Worm (Caenorhabditis elegans) whole organism, early embryonic: Measurements from ENCODE around the gene F54F12.2.

Experiments
- F13C5.2 ChIP-seq: sonication (generic microtip); optimal IDR thresholded peaks from 2 replicates; lab custom pipeline; 2017; ENCODE audit warnings: mild to moderate bottlenecking, missing genetic modification characterization, inconsistent platforms, missing compliant biosample characterization
- ama-1 ChIP-seq: fragments of 150-350 bp; optimal IDR thresholded peaks from 2 replicates; lab custom pipeline; 2014
- ceh-36 ChIP-seq: sonication (generic microtip); optimal IDR thresholded peaks from 2 replicates; lab custom pipeline; 2016; ENCODE audit warnings: missing genetic modification characterization, inconsistent platforms, missing compliant biosample characterization
- ets-7 ChIP-seq: sonication (generic microtip); optimal IDR thresholded peaks from 2 replicates; lab custom pipeline; 2016; ENCODE audit warnings: missing genotype, missing genetic modification characterization, missing compliant biosample characterization
- hmbx-1 ChIP-seq: sonication (generic microtip); optimal IDR thresholded peaks from 2 replicates; lab custom pipeline; 2016; ENCODE audit warnings: mild to moderate bottlenecking, missing genetic modification characterization, missing compliant biosample characterization
- scrt-1 ChIP-seq: fragments of 200-800 bp; sonication (Bioruptor generic); IDR thresholded peaks from 2 replicates; pipeline ENCODE4 v1.3.6; 2022; ENCODE audit warnings: missing genetic modification characterization, missing compliant biosample characterization
- sea-1 ChIP-seq: fragments of 200-800 bp; sonication (Bioruptor generic); conservative IDR thresholded peaks from 2 replicates; pipeline ENCODE4 v1.3.6; 2022; ENCODE audit warnings: missing genetic modification characterization, missing compliant biosample characterization
- tbx-11 ChIP-seq: fragments of 200-800 bp; sonication (Bioruptor generic); IDR thresholded peaks from 2 replicates; pipeline ENCODE4 v1.3.6; 2022; ENCODE audit warnings: missing genetic modification characterization, missing compliant biosample characterization

DNA sequence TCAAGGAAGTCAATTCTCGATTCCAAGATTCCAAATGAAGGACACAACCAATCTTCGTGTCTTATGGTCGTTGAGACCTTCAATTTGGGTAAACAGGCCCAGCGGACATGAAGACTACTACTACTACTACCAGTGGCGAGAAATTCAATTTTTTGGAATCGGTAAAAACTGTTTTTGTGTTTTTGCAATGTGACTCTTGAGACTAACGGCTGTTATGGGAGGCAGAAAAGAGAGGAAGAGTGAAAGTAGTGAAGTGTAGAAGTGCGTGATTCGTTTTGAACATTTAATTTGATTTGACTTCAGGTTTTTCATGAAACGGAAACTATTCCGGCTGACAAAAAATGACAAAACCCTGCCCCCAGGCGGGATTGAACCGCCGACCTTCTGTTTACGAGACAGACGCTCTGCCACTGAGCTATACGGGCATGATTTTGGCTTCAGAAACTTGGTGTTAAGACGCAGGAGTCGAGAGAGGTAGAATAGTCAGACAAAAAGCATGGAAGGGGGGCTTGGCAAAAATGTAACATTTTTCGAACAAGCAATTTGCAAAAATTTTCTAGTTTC, 24.0 kb upstream of the F54F12.2 start:
- no peak for TF ChIP-seq scrt-1 (GFP tag; lab: Robert Waterston, UW)
- no peak for TF ChIP-seq ama-1 (lab: Kevin White, UChicago)
- TF ChIP-seq sea-1 (GFP tag; lab: Robert Waterston, UW): no peak
- TF ChIP-seq F13C5.2 (tag; lab: Kevin White, UChicago): no peak
- no peak for TF ChIP-seq ceh-36 (tag; lab: Kevin White, UChicago)
- no peak for TF ChIP-seq ets-7
- TF ChIP-seq hmbx-1: no peak
- no peak for TF ChIP-seq tbx-11 (GFP tag; lab: Robert Waterston, UW)
